Fruit fly (Drosophila melanogaster) whole organism, embryonic: ENCODE measurements around the gene nonC.

Experiments used
- CG10209 ChIP-seq: fragments of 200-800 bp; sonication (Bioruptor generic); optimal IDR thresholded peaks from 3 replicates; lab custom pipeline; 2017; ENCODE audit warnings: missing biosample characterization, mild to moderate bottlenecking, missing genetic modification characterization, missing genetic modification reagents
- CG10274 ChIP-seq: fragments of 200-800 bp; sonication (Bioruptor generic); optimal IDR thresholded peaks from 3 replicates; lab custom pipeline; 2017; ENCODE audit warnings: missing biosample characterization, mild to moderate bottlenecking, missing genetic modification characterization
- CG10979 ChIP-seq: fragments of 200-800 bp; sonication (Bioruptor generic); optimal IDR thresholded peaks from 2 replicates; lab custom pipeline; 2018; ENCODE audit warnings: missing biosample characterization, mild to moderate bottlenecking, missing genetic modification characterization, moderate library complexity
- CG11093 ChIP-seq: fragments of 200-800 bp; sonication (Bioruptor generic); IDR thresholded peaks from 3 replicates; pipeline ENCODE4 v1.3.6; 2022; ENCODE audit warnings: missing biosample characterization, missing genetic modification characterization
- CG11695 ChIP-seq: fragments of 200-800 bp; sonication (Bioruptor generic); IDR thresholded peaks from 3 replicates; pipeline ENCODE4 v1.3.6; 2022; ENCODE audit warnings: missing biosample characterization, missing genetic modification characterization
- CG15514 ChIP-seq: fragments of 200-800 bp; sonication (Bioruptor generic); optimal IDR thresholded peaks from 3 replicates; lab custom pipeline; 2017; ENCODE audit warnings: missing biosample characterization, missing genetic modification characterization, mild to moderate bottlenecking, moderate library complexity, missing genetic modification reagents
- CG16779 ChIP-seq: fragments of 200-800 bp; sonication (Bioruptor generic); IDR thresholded peaks from 2 replicates; pipeline ENCODE4 v1.3.6; 2022; ENCODE audit warnings: missing biosample characterization, missing genetic modification characterization
- CG17612 ChIP-seq: fragments of 200-800 bp; sonication (Bioruptor generic); IDR thresholded peaks from 2 replicates; pipeline ENCODE4 v1.3.6; 2022; ENCODE audit warnings: missing biosample characterization, missing genetic modification characterization
- CG17829 ChIP-seq: fragments of 200-800 bp; optimal IDR thresholded peaks from 2 replicates; lab custom pipeline; 2019; ENCODE audit warnings: missing biosample characterization, mild to moderate bottlenecking, missing genetic modification characterization, moderate library complexity
- CG2889 ChIP-seq: fragments of 200-800 bp; sonication (Bioruptor generic); IDR thresholded peaks from 3 replicates; pipeline ENCODE4 v1.3.6; 2022; ENCODE audit warnings: missing biosample characterization, missing genetic modification characterization
- CG30403 ChIP-seq: fragments of 200-800 bp; sonication (Bioruptor generic); optimal IDR thresholded peaks from 3 replicates; lab custom pipeline; 2016; ENCODE audit warnings: missing biosample characterization, missing genetic modification characterization
- CG4424 ChIP-seq: fragments of 200-800 bp; sonication (Bioruptor generic); optimal IDR thresholded peaks from 3 replicates; lab custom pipeline; 2016; ENCODE audit warnings: missing biosample characterization, missing genetic modification characterization
- CG8924 ChIP-seq: fragments of 200-800 bp; optimal IDR thresholded peaks from 3 replicates; lab custom pipeline; 2019; ENCODE audit warnings: missing biosample characterization, mild to moderate bottlenecking, missing genetic modification characterization, moderate library complexity
- CG8944 ChIP-seq: fragments of 200-800 bp; sonication (Bioruptor generic); optimal IDR thresholded peaks from 3 replicates; lab custom pipeline; 2016; ENCODE audit warnings: missing biosample characterization, missing genetic modification characterization
- CG9727 ChIP-seq: fragments of 200-800 bp; sonication (Bioruptor generic); optimal IDR thresholded peaks from 3 replicates; lab custom pipeline; 2017; ENCODE audit warnings: missing biosample characterization, mild to moderate bottlenecking, missing genetic modification characterization
- CG9817 ChIP-seq: fragments of 200-800 bp; sonication (Bioruptor generic); optimal IDR thresholded peaks from 2 replicates; lab custom pipeline; 2018; ENCODE audit warnings: missing biosample characterization, mild to moderate bottlenecking, missing genetic modification characterization, moderate library complexity
- Ets65A ChIP-seq: fragments of 200-800 bp; sonication (Bioruptor generic); peaks from one replicate; lab custom pipeline; 2016; ENCODE audit warnings: missing biosample characterization, missing genetic modification characterization
- MBD-R2 ChIP-seq: fragments of 200-800 bp; sonication (Bioruptor generic); IDR thresholded peaks from 2 replicates; pipeline ENCODE4 v1.3.6; 2022; ENCODE audit warnings: missing biosample characterization, missing genetic modification characterization
- Max ChIP-seq: fragments of 200-800 bp; sonication (Bioruptor generic); optimal IDR thresholded peaks from 2 replicates; lab custom pipeline; 2016; ENCODE audit warnings: missing biosample characterization, mild to moderate bottlenecking, missing genetic modification characterization
- Med ChIP-seq: fragments of 200-800 bp; sonication (Bioruptor generic); peaks from one replicate; lab custom pipeline; 2016; ENCODE audit warnings: missing biosample characterization, missing genetic modification characterization, mild to moderate bottlenecking, inconsistent platforms, moderate library complexity
- NFAT ChIP-seq: fragments of 200-800 bp; sonication (Bioruptor generic); IDR thresholded peaks from 2 replicates; pipeline ENCODE4 v1.3.6; 2022; ENCODE audit warnings: missing biosample characterization, missing genetic modification characterization
- NK7.1 ChIP-seq: fragments of 200-800 bp; sonication (Bioruptor generic); optimal IDR thresholded peaks from 3 replicates; lab custom pipeline; 2016; ENCODE audit warnings: missing biosample characterization, missing genetic modification characterization
- Rx ChIP-seq: fragments of 200-800 bp; sonication (Bioruptor generic); IDR thresholded peaks from 2 replicates; pipeline ENCODE4 v1.3.6; 2022; ENCODE audit warnings: missing biosample characterization, missing genetic modification characterization
- Sry-β ChIP-seq: fragments of 200-800 bp; sonication (Bioruptor generic); optimal IDR thresholded peaks from 2 replicates; lab custom pipeline; 2018; ENCODE audit warnings: missing biosample characterization, mild to moderate bottlenecking, missing genetic modification characterization, moderate library complexity
- Trl ChIP-seq, 3 experiments: fragments of >200 bp in 2 of 3; fragments of 200-800 bp in 1 of 3; sonication (Bioruptor generic) in 1 of 3; optimal IDR thresholded peaks; 2 replicates in 1 of 3; 3 replicates in 2 of 3; lab custom pipeline; 2016 to 2017; ENCODE audit warnings: missing biosample characterization in 1 of 3, missing genetic modification characterization in 1 of 3
- ase ChIP-seq: fragments of 200-800 bp; sonication (Bioruptor generic); IDR thresholded peaks from 3 replicates; pipeline ENCODE4 v1.3.6; 2022; ENCODE audit warnings: missing biosample characterization, missing genetic modification characterization
- az2 ChIP-seq: fragments of 200-800 bp; sonication (Bioruptor generic); optimal IDR thresholded peaks from 3 replicates; lab custom pipeline; 2016; ENCODE audit warnings: missing biosample characterization, missing genetic modification characterization
- bsh ChIP-seq, 2 experiments: fragments of 200-800 bp; sonication (Bioruptor generic); optimal IDR thresholded peaks; 2 replicates each; lab custom pipeline; 2017 to 2018; ENCODE audit warnings: mild to moderate bottlenecking in 2 of 2, missing biosample characterization in 2 of 2, missing genetic modification characterization in 2 of 2, moderate library complexity in 1 of 2
- chif ChIP-seq, 2 experiments: fragments of 200-800 bp; sonication (Bioruptor generic); optimal IDR thresholded peaks; 3 replicates each; lab custom pipeline; 2016; ENCODE audit warnings: missing biosample characterization in 2 of 2, missing genetic modification characterization in 2 of 2
- dmrt11E ChIP-seq: fragments of 200-800 bp; sonication (Bioruptor generic); optimal IDR thresholded peaks from 3 replicates; lab custom pipeline; 2018; ENCODE audit warnings: missing biosample characterization, mild to moderate bottlenecking, missing genetic modification characterization, moderate library complexity
- fd102C ChIP-seq: fragments of 200-800 bp; sonication (Bioruptor generic); optimal IDR thresholded peaks from 2 replicates; lab custom pipeline; 2018; ENCODE audit warnings: missing biosample characterization, mild to moderate bottlenecking, missing genetic modification characterization, moderate library complexity
- fd96Cb ChIP-seq: fragments of 200-800 bp; sonication (Bioruptor generic); optimal IDR thresholded peaks from 2 replicates; lab custom pipeline; 2018; ENCODE audit warnings: missing biosample characterization, mild to moderate bottlenecking, missing genetic modification characterization, moderate library complexity
- lbe ChIP-seq: fragments of 200-800 bp; sonication (Bioruptor generic); optimal IDR thresholded peaks from 2 replicates; lab custom pipeline; 2016; ENCODE audit warnings: missing biosample characterization, mild to moderate bottlenecking, missing genetic modification characterization
- nom ChIP-seq: fragments of 200-800 bp; sonication (Bioruptor generic); optimal IDR thresholded peaks from 2 replicates; lab custom pipeline; 2017; ENCODE audit warnings: missing biosample characterization, missing genetic modification characterization, mild to moderate bottlenecking, moderate library complexity, missing genetic modification reagents
- pan ChIP-seq, 4 experiments: fragments of >200 bp in 3 of 4; fragments of 200-800 bp in 1 of 4; sonication (Bioruptor generic) in 1 of 4; optimal IDR thresholded peaks in 3 of 4; IDR thresholded peaks in 1 of 4; 2 replicates each; pipeline versions ENCODE4 v1.3.6 to Lab custom; 2017 to 2022; ENCODE audit warnings: missing biosample characterization in 2 of 4, missing genetic modification characterization in 2 of 4, mixed read lengths in 1 of 4
- peb ChIP-seq: fragments of 200-800 bp; sonication (Bioruptor generic); IDR thresholded peaks from 2 replicates; pipeline ENCODE4 v1.3.6; 2022; ENCODE audit warnings: missing biosample characterization, missing genetic modification characterization
- pfk ChIP-seq: fragments of 200-800 bp; sonication (Bioruptor generic); optimal IDR thresholded peaks from 2 replicates; lab custom pipeline; 2018; ENCODE audit warnings: missing biosample characterization, mild to moderate bottlenecking, missing genetic modification characterization, moderate library complexity
- ranshi ChIP-seq: fragments of 200-800 bp; sonication (Bioruptor generic); IDR thresholded peaks from 2 replicates; pipeline ENCODE4 v1.3.6; 2022; ENCODE audit warnings: missing biosample characterization, missing genetic modification characterization
- repo ChIP-seq: fragments of 200-800 bp; sonication (Bioruptor generic); optimal IDR thresholded peaks from 2 replicates; lab custom pipeline; 2016; ENCODE audit warnings: missing biosample characterization, missing genetic modification characterization
- row ChIP-seq: fragments of 200-800 bp; sonication (Bioruptor generic); IDR thresholded peaks from 3 replicates; pipeline ENCODE4 v1.3.6; 2022; ENCODE audit warnings: missing biosample characterization, missing genetic modification characterization
- run ChIP-seq: fragments of 200-800 bp; sonication (Bioruptor generic); optimal IDR thresholded peaks from 3 replicates; lab custom pipeline; 2018; ENCODE audit warnings: missing biosample characterization, mild to moderate bottlenecking, missing genetic modification characterization
- sens ChIP-seq: fragments of 200-800 bp; sonication (Bioruptor generic); peaks from one replicate; lab custom pipeline; 2016; ENCODE audit warnings: missing biosample characterization, missing genetic modification characterization
- tio ChIP-seq: fragments of 200-800 bp; sonication (Bioruptor generic); optimal IDR thresholded peaks from 2 replicates; lab custom pipeline; 2017; ENCODE audit warnings: missing biosample characterization, missing genetic modification characterization, inconsistent platforms
- trem ChIP-seq: fragments of 200-800 bp; optimal IDR thresholded peaks from 3 replicates; lab custom pipeline; 2019; ENCODE audit warnings: missing biosample characterization, mild to moderate bottlenecking, missing genetic modification characterization, moderate library complexity
- usp ChIP-seq: fragments of >200 bp; optimal IDR thresholded peaks from 2 replicates; lab custom pipeline; 2017; ENCODE audit warnings: missing biosample characterization, missing genetic modification characterization
- vvl ChIP-seq: fragments of 200-800 bp; sonication (Bioruptor generic); IDR thresholded peaks from 2 replicates; pipeline ENCODE4 v1.3.6; 2022; ENCODE audit warnings: missing biosample characterization, missing genetic modification characterization
- zfh1 ChIP-seq: fragments of 200-800 bp; sonication (Bioruptor generic); IDR thresholded peaks from 3 replicates; pipeline ENCODE4 v1.3.6; 2022; ENCODE audit warnings: missing biosample characterization, missing genetic modification characterization

The nonC gene

dm6 chrX:6777394-6777793, 46.9 kb upstream of the nonC start (continued):
- TF ChIP-seq az2 (GFP tag; lab: Kevin White, UChicago) (peak; percentile 6), fd96Cb (tag; lab: Kevin White, UChicago) (peak; percentile 32), sens (GFP tag; lab: Kevin White, UChicago) (peak; percentile 89), CG9817 (no peak), CG9727 (peak; percentile 29), nom (peak; percentile 70), CG17829 (peak; percentile 0), chif (GFP tag; optimal IDR thresholded peaks at IDR 0.05; lab: Kevin White, UChicago) (peak in 1 of 2 experiments; percentile 35), CG10979 (tag; lab: Kevin White, UChicago) (peak; percentile 31), CG8944 (peak; percentile 15), CG17612 (no peak), run (tag; lab: Kevin White, UChicago) (no peak), Rx (GFP tag; lab: Robert Waterston, UW) (no peak), CG8924 (tag; lab: Kevin White, UChicago) (peak; percentile 4), NK7.1 (GFP tag; lab: Kevin White, UChicago) (no peak)

dm6 chrX:6778068-6778467, 46.2 kb upstream of the nonC start:
- TF ChIP-seq bsh (GFP tag; optimal IDR thresholded peaks at IDR 0.05; lab: Kevin White, UChicago) (peak in 1 of 2 experiments; percentile 33), dmrt11E (tag; lab: Kevin White, UChicago) (peak; percentile 3), MBD-R2 (no peak), CG16779 (GFP tag; lab: Robert Waterston, UW) (no peak), CG11093 (GFP tag; lab: Robert Waterston, UW) (no peak), ranshi (GFP tag; lab: Robert Waterston, UW) (no peak), Max (GFP tag; lab: Kevin White, UChicago) (no peak), tio (GFP tag; lab: Kevin White, UChicago) (no peak), peb (GFP tag; lab: Robert Waterston, UW) (no peak), pan (optimal IDR thresholded peaks at IDR 0.05; lab: Kevin White, UChicago) (peak in 1 of 2 experiments; percentile 18), pan (GFP tag; optimal IDR thresholded peaks at IDR 0.05 in 1 of 2, IDR thresholded peaks at IDR 0.05 in 1 of 2) (no peak)

- TF ChIP-seq NFAT (no peak), CG10274 (peak; percentile 63)
Observed at dm6 chrX:6778780-6779179, 45.5 kb upstream of the nonC start.

- TF ChIP-seq sens (GFP tag; lab: Kevin White, UChicago) (peak; percentile 49), Trl (optimal IDR thresholded peaks at IDR 0.05; lab: Kevin White, UChicago) (peak; percentile 43 to 54), Trl (GFP tag; optimal IDR thresholded peaks at IDR 0.05; lab: Kevin White, UChicago) (no peak), Sry-β (GFP tag; lab: Kevin White, UChicago) (peak; percentile 90), repo (GFP tag; lab: Kevin White, UChicago) (no peak), Ets65A (GFP tag; lab: Kevin White, UChicago) (peak; percentile 64), CG30403 (GFP tag; lab: Kevin White, UChicago) (peak; percentile 25), trem (tag; lab: Kevin White, UChicago) (no peak), CG15514 (no peak), vvl (GFP tag; lab: Robert Waterston, UW) (0 out of 2 replicates have a peak, but pooled peaks have one; percentile 20), CG10209 (no peak), ase (no peak), usp (GFP tag; lab: Kevin White, UChicago) (no peak), lbe (no peak), pfk (GFP tag; lab: Kevin White, UChicago) (no peak), CG4424 (GFP tag; lab: Kevin White, UChicago) (no peak), CG2889 (GFP tag; lab: Robert Waterston, UW) (no peak), fd102C (GFP tag; lab: Kevin White, UChicago) (no peak), row (peak; percentile 63), Med (GFP tag; lab: Kevin White, UChicago) (peak; percentile 15), CG11695 (GFP tag; lab: Robert Waterston, UW) (no peak), zfh1 (GFP tag; lab: Robert Waterston, UW) (0 out of 3 replicates have a peak, but pooled peaks have one; percentile 4)
Observed at dm6 chrX:6779609-6780139, 44.6 kb upstream of the nonC start, which contains the start of gene shf. Gene shf, minus strand, starts transcription at chrX:6779659.
